Fruit fly (Drosophila melanogaster) whole organism: Measurements from ENCODE around the gene daw.

Experiments
- CG8478 ChIP-seq: fragments of >200 bp; optimal IDR thresholded peaks from 2 replicates; lab custom pipeline; 2018; ENCODE audit warnings: inconsistent platforms
- Dll ChIP-seq: fragments of >200 bp; optimal IDR thresholded peaks from 2 replicates; lab custom pipeline; 2017
- EcR ChIP-seq, 2 experiments: fragments of >200 bp; optimal IDR thresholded peaks; 2 replicates each; lab custom pipeline; 2017; ENCODE audit warnings: missing biosample characterization in 2 of 2, missing genetic modification characterization in 2 of 2, missing genetic modification reagents in 2 of 2
- pan ChIP-seq: fragments of >200 bp; optimal IDR thresholded peaks from 2 replicates; lab custom pipeline; 2017
- psq ChIP-seq: fragments of >200 bp; optimal IDR thresholded peaks from 2 replicates; lab custom pipeline; 2017
- usp ChIP-seq: fragments of >200 bp; optimal IDR thresholded peaks from 2 replicates; lab custom pipeline; 2017; ENCODE audit warnings: missing biosample characterization, missing genetic modification characterization, mixed read lengths

The daw gene

DNA sequence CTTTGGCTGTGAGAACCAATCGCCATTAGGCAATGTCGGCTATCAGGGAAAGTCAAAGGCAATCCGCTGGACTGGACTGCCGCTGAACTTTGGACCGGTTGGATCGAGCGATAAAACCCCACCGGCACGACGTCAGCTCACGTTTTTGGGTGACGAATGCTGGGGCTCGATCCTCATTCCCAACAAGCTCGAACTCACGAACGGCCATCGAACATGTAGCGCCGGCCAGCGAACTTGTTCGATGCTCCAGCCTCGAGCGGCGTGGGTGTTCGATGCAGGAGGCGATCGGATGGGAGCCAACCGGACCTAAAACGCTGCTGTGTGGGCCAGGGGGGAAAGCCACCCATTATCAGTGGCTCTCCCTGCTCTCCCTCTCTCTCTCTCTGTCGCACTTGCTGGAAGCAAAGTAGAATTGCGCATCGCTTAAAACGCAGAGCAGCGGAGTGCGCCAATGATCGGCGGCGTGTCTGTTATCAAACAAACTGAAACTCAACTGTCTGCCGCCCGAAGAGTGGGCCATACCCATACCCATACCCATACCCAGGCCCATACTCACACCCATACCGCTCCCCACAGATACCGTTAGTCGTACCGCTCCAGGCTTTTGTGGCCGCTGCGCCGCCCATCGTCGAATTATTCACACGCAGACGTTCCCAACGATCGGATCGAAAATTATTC lies at the start of gene daw:
Gene daw, plus strand, starts transcription at position 628 of the 678 bp plus-strand sequence.
- TF ChIP-seq Dll = peak; percentile 8
- no peak for TF ChIP-seq pan (lab: Kevin White, UChicago)

DNA sequence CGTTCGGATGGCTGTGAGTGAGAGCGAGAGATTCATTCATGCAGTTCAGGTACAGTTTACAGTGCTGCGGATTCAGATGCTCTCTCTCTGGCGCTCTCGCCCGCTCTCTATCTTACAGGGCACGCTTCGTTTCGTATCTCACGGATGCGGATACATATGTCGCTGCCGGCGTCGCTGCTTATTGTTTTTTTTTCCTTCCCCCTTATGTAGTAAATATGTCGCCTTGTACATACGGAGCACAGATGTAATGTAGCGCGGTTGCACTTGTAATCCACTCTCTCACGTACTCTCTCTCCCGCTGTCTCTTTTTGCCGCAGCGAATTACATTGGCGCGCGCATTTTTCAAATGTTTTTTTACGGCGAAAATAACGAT lies 49.8 kb upstream of the daw start:
- peak; percentile 97 for TF ChIP-seq Dll
- TF ChIP-seq usp (GFP tag; lab: Kevin White, UChicago) = no peak

DNA sequence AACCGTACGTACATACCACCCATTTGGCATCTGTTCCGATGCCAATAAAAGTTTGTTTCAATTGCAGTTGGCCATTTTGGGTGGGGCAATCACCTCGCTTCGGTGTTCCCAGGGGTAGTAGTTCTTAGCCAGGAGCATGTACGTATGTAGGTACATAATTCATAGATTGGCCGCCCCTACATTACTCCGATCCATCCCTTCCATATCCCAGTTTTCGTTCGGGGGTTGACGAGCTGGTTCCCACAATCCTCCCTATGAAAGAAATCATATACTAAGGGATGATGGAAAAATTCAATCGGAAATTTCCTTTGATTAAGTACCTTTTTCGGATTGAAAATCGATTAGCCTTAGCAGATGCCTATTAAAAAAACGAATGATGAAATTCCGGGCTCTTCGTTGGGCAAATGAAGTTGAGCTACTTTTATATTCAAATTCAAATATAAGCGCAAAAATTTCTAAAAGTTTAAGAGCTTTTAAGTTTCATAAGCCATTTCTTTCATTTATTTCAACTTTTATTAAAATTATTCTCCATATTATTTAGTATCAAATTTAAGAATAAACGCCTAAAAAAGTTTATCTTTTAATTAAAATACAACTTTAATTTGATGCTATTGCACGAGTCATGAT lies 47.0 kb upstream of the daw start:
- TF ChIP-seq EcR (GFP tag; optimal IDR thresholded peaks at IDR 0.05; lab: Kevin White, UChicago) (no peak), usp (GFP tag; lab: Kevin White, UChicago) (no peak), CG8478 (lab: Kevin White, UChicago) (no peak), psq (lab: Kevin White, UChicago) (no peak), Dll (no peak), pan (lab: Kevin White, UChicago) (no peak)

DNA sequence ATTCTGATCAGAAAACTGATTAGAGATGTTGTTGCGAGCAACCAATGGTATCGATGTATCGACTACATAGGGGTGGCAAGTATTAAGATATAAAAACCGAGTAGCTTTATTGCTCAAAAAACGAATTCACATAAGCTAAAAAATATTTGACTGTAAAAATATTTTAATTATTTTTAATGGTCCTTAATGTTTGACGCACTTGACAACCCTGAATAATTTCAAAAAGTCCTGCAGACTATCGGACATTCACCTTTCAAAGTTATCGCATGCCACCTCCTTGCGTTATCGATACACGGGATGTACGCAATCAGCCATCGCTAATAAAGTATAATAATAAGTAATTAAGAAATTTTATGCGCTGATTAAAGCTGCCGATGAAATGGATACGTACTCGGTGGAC lies 45.4 kb upstream of the daw start, which contains the start of the genes HemK2, Snapin and Tnpo-SR:
Gene HemK2, minus strand, starts transcription at position 24 of the 400 bp plus-strand sequence.
Gene Snapin, minus strand, starts transcription at position 24 of the 400 bp plus-strand sequence.
Gene Tnpo-SR, plus strand, starts transcription at position 271 of the 400 bp plus-strand sequence.
- TF ChIP-seq EcR (GFP tag; optimal IDR thresholded peaks at IDR 0.05; lab: Kevin White, UChicago) (no peak), Dll (no peak), pan (lab: Kevin White, UChicago) (no peak), usp (GFP tag; lab: Kevin White, UChicago) (no peak), psq (lab: Kevin White, UChicago) (no peak), CG8478 (lab: Kevin White, UChicago) (no peak)

DNA sequence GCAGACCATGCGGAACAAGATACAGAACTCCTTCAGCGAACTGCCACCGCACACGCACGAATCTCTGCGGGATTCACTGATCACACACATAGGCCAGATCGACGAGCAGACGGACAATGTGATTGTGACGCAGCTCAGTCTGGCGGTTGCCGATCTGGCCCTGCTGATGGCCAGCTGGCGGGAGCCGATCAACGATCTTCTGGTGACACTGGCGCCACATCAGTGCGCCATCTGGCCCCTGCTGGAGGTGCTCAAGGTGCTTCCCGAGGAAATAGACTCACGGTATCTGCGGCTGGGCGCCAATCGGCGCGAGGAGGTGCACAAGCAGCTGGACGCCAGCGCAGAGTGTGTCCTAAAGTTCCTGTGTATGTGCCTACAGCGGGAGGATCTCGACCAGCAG lies 44.8 kb upstream of the daw start:
- TF ChIP-seq Dll = no peak
- no peak for TF ChIP-seq CG8478 (lab: Kevin White, UChicago)
- no peak for TF ChIP-seq pan (lab: Kevin White, UChicago)
- no peak for TF ChIP-seq psq (lab: Kevin White, UChicago)
- no peak for TF ChIP-seq EcR (GFP tag; optimal IDR thresholded peaks at IDR 0.05; lab: Kevin White, UChicago)
- no peak for TF ChIP-seq usp (GFP tag; lab: Kevin White, UChicago)

DNA sequence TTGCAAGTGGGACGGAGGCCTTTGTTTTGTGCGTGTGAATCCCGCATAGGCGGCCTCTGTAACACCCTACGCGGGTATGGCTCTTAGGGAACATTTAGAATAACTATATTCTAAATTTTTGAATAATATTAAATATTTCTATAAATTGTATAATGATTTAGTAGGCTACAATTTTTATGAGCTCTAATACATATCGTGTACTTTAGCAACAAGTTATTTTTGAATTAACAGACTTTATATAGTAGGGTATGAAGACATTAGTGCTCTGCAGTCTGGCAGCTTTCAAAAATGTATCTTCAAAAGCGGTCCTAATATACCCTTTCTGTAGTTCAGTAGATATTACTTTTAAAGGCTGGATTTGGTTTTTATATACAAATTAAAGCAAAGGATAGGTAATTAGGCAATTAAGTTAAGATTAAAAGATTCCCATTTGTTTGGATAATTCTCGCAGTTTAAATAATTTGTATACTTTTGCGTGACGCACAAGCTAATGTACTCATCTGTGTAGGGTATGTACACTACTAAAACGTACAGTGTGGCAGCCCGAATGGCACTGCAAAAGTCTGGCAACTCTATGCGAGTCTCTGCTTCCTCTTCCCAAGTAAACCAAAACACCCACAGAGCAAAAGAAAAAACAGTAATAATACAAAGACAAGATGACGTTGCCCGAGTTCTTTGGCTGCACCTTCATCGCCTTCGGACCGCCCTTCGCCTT lies 39.2 kb upstream of the daw start, which contains the start of the genes Snx21 and aph-1:
Gene Snx21, minus strand, starts transcription at position 7 of the 715 bp plus-strand sequence.
Gene aph-1, plus strand, starts transcription at position 575 of the 715 bp plus-strand sequence.
- no peak for TF ChIP-seq pan (lab: Kevin White, UChicago)
- TF ChIP-seq CG8478 (lab: Kevin White, UChicago) = no peak
- no peak for TF ChIP-seq Dll
- TF ChIP-seq usp (GFP tag; lab: Kevin White, UChicago) = no peak
- no peak for TF ChIP-seq EcR (GFP tag; optimal IDR thresholded peaks at IDR 0.05; lab: Kevin White, UChicago)
- no peak for TF ChIP-seq psq (lab: Kevin White, UChicago)

DNA sequence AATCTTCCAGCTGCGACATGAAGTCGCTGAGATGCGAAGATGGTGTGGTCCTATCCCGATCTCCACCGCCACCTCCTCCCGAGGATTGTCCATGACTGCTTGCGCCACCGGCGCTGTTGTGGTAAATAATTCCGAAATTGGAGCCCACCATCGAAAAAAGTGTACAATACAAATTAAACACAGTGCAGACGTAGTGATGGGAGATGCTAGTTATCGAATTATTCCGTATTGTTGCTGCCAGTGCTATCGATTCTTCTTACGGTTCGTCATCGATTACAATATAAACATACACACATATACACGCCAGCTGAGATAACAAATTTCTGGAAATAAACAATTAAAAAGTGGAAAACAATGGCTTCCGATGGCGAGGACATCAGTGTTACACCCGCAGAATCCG lies 37.4 kb upstream of the daw start, which contains the start of the genes Taf10b and Taf10:
Gene Taf10b, minus strand, starts transcription at position 219 of the 400 bp plus-strand sequence.
Gene Taf10, plus strand, starts transcription at position 264 of the 400 bp plus-strand sequence.
- TF ChIP-seq EcR (GFP tag; optimal IDR thresholded peaks at IDR 0.05; lab: Kevin White, UChicago) = no peak
- no peak for TF ChIP-seq psq (lab: Kevin White, UChicago)
- no peak for TF ChIP-seq usp (GFP tag; lab: Kevin White, UChicago)
- no peak for TF ChIP-seq pan (lab: Kevin White, UChicago)
- TF ChIP-seq Dll = no peak
- TF ChIP-seq CG8478 (lab: Kevin White, UChicago) = no peak

DNA sequence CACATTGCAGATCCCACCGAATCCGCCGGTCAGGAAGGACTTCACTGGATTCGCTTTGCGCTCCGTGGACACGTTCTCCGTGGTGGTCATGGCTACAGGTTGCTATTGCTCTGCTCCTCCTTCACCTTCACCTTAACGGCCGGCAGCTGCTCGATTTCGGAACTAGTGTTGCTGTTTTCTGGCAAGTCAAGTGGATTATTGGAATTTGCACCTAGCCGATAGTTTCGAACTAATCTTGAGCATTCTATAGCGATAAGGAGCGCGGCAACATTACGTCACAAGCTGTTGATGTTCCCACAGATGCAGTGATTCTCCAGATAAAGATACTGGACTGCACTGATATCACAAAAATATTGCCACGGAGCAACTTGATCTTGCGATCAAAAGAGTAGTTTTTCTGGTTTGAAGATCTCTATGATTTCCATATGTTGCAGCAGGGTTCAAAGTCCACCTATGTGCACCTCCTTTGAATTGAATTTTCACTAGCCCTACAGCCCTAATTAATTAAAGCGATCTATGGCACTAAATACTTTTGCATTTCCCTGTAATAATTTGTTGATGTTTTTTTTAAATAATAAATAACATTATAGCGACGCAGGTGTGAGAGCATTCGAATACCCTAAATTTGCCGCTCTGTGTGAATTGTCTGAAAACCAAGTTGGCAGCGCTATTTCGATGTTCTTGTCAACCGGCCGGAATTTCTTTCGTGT lies 35.4 kb upstream of the daw start, which contains the start of the genes colt and HINT1:
Gene colt, minus strand, starts transcription at position 594 of the 710 bp plus-strand sequence.
Gene HINT1, plus strand, starts transcription at position 660 of the 710 bp plus-strand sequence.
- TF ChIP-seq psq (lab: Kevin White, UChicago) (no peak), EcR (GFP tag; optimal IDR thresholded peaks at IDR 0.05; lab: Kevin White, UChicago) (no peak), usp (GFP tag; lab: Kevin White, UChicago) (no peak), CG8478 (lab: Kevin White, UChicago) (no peak)

DNA sequence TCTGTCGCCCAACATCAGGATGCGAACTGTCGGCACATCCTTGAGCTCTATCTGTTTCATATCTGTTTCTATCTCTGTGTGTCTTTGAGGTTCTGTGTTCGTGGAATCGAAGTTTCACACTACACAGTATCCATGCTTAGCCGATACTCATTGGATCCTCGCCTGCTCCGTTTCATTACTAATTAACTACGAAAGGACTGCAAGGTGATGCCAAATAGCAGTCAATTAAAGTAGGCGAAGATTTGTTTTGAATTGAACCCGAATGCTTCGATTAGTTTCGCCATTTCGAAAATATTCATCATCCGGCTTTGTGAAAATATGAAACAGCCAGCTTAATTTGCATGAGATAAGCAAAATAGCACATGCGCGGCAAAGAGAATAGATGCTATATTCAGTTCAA lies 33.4 kb upstream of the daw start, which contains the start of gene CG15399:
Gene CG15399, minus strand, starts transcription at position 101 of the 400 bp plus-strand sequence.
- TF ChIP-seq EcR (GFP tag; optimal IDR thresholded peaks at IDR 0.05; lab: Kevin White, UChicago) = no peak
- TF ChIP-seq usp (GFP tag; lab: Kevin White, UChicago) = no peak
- TF ChIP-seq CG8478 (lab: Kevin White, UChicago) = no peak
- no peak for TF ChIP-seq Dll
- TF ChIP-seq psq (lab: Kevin White, UChicago) = no peak

DNA sequence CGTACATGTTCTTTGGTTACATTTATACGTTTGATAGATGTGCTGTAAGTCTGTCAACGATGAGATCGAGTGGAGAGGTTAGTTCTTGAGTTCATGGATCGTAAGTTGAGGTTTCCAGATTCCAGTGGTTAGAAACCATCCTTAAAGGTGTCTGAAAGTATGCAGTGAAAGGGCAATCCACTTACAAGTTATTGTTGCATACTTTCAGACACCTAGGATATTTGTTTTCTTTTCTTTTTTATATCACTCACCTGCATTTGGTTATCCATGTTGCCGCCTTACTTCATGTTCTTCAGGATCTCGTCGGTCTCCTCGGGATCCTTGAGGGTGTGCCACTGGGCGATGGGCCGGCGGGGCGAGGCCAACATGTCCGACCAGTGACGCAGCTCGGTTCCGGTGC lies 22.3 kb upstream of the daw start:
- no peak for TF ChIP-seq usp (GFP tag; lab: Kevin White, UChicago)
- no peak for TF ChIP-seq CG8478 (lab: Kevin White, UChicago)
- TF ChIP-seq Dll = no peak
- no peak for TF ChIP-seq psq (lab: Kevin White, UChicago)
- TF ChIP-seq pan (lab: Kevin White, UChicago) = no peak
- no peak for TF ChIP-seq EcR (GFP tag; optimal IDR thresholded peaks at IDR 0.05; lab: Kevin White, UChicago)

DNA sequence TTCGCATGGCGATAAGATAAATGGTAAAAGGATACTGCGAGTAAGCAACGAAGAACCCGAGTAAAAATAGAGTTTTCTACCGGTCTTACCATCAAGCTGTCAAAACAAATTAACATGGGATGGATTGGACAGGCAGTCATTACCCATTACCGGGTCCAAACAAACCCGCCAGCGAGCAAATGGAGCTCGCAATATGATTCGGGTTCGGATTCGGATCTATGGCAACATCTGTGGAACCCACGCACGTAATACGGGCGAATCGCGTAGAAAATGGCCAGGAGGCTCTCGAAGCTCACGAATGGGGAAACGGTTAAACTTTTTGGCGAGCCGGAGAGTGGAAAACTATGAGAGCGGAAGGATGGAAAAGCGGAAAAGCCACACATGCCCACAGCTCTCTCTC lies 7.9 kb upstream of the daw start:
- TF ChIP-seq psq (lab: Kevin White, UChicago) (no peak), EcR (GFP tag; optimal IDR thresholded peaks at IDR 0.05; lab: Kevin White, UChicago) (no peak), pan (lab: Kevin White, UChicago) (no peak), CG8478 (lab: Kevin White, UChicago) (no peak), usp (GFP tag; lab: Kevin White, UChicago) (no peak), Dll (no peak)
